Fruit fly (Drosophila melanogaster): ENCODE data around the gene CG43292.

- TF ChIP-seq CG8478 (optimal IDR thresholded peaks at IDR 0.05) (no peak), CTCF (optimal IDR thresholded peaks at IDR 0.05) (no peak)
Observed at dm6 chr3L:7439305-7439704, 36.1 kb upstream of the CG43292 start, which contains the start of gene sphinx1.
